Fruit fly (Drosophila melanogaster): ENCODE measurements around the gene CG10853.

CG10853 gene

dm6 chr3L:3909831-3910230 lies 37.9 kb upstream of the CG10853 start, which contains the start of gene mge:
TSS of gene mge (minus strand) at chr3L:3909931.
- TF ChIP-seq CG1602 (GFP tag; optimal IDR thresholded peaks at IDR 0.05) (no peak), peb (GFP tag; IDR thresholded peaks at IDR 0.05) (no peak), MBD-R2 (GFP tag; IDR thresholded peaks at IDR 0.05) (no peak), gem (tag; optimal IDR thresholded peaks at IDR 0.05) (no peak), fd102C (GFP tag; optimal IDR thresholded peaks at IDR 0.05) (no peak), CG8359 (GFP tag; optimal IDR thresholded peaks at IDR 0.05; ENCODE audit: borderline replicate concordance) (no peak), Dek (tag; optimal IDR thresholded peaks at IDR 0.05) (no peak), Ets65A (GFP tag) (no peak), Neu2 (GFP tag; optimal IDR thresholded peaks at IDR 0.05; ENCODE audit: borderline replicate concordance) (no peak), CTCF (GFP tag; optimal IDR thresholded peaks at IDR 0.05) (no peak), CG43689 (GFP tag; IDR thresholded peaks at IDR 0.05) (no peak), ro (GFP tag; IDR thresholded peaks at IDR 0.05) (no peak), BEAF-32 (GFP tag; optimal IDR thresholded peaks at IDR 0.05) (no peak), hb (GFP tag; IDR thresholded peaks at IDR 0.05; ENCODE audit: partially characterized antibody) (no peak), zfh2 (GFP tag; optimal IDR thresholded peaks at IDR 0.05) (no peak), Stat92E (GFP tag; optimal IDR thresholded peaks at IDR 0.05) (no peak), CG15011 (GFP tag; optimal IDR thresholded peaks at IDR 0.05) (no peak), CHES-1-like (GFP tag; optimal IDR thresholded peaks at IDR 0.05) (no peak), tgo (GFP tag; IDR thresholded peaks at IDR 0.05) (no peak), CG7357 (GFP tag; IDR thresholded peaks at IDR 0.05) (no peak)

dm6 chr3L:3912134-3912533 lies 35.6 kb upstream of the CG10853 start:
- TF ChIP-seq CG15601 (tag; optimal IDR thresholded peaks at IDR 0.05) (no peak), sens (GFP tag) (peak; percentile 15), sr (GFP tag; IDR thresholded peaks at IDR 0.05) (no peak), Ets65A (GFP tag) (peak; percentile 92), Lhr (GFP tag; optimal IDR thresholded peaks at IDR 0.05) (no peak), otp (GFP tag; IDR thresholded peaks at IDR 0.05) (no peak), Gsc (GFP tag; IDR thresholded peaks at IDR 0.05) (no peak), wor (GFP tag; IDR thresholded peaks at IDR 0.05) (no peak), Rfx (GFP tag; IDR thresholded peaks at IDR 0.05) (no peak), Awh (GFP tag; IDR thresholded peaks at IDR 0.05) (no peak), CG3407 (GFP tag; optimal IDR thresholded peaks at IDR 0.05) (no peak), Oaz (GFP tag; IDR thresholded peaks at IDR 0.05) (no peak), sob (GFP tag; IDR thresholded peaks at IDR 0.05) (0 out of 2 replicates have a peak, but pooled peaks have one; percentile 13), CG33213 (GFP tag; optimal IDR thresholded peaks at IDR 0.05) (no peak), CG4707 (GFP tag; optimal IDR thresholded peaks at IDR 0.05) (no peak), ab (GFP tag; optimal IDR thresholded peaks at IDR 0.05) (no peak), CG31365 (tag; optimal IDR thresholded peaks at IDR 0.05) (no peak), CG6854 (GFP tag; optimal IDR thresholded peaks at IDR 0.05) (no peak), nmo (GFP tag; optimal IDR thresholded peaks at IDR 0.05) (no peak), CG31388 (GFP tag; optimal IDR thresholded peaks at IDR 0.05) (no peak), emc (GFP tag; optimal IDR thresholded peaks at IDR 0.05) (no peak), CG11093 (GFP tag; IDR thresholded peaks at IDR 0.05) (no peak), CG10565 (GFP tag; optimal IDR thresholded peaks at IDR 0.05) (no peak), CG17802 (tag; optimal IDR thresholded peaks at IDR 0.05) (no peak), CG7372 (GFP tag; IDR thresholded peaks at IDR 0.05) (peak; percentile 76), CG33557 (GFP tag; optimal IDR thresholded peaks at IDR 0.05) (no peak), ap (GFP tag; IDR thresholded peaks at IDR 0.05) (no peak), salm (tag; optimal IDR thresholded peaks at IDR 0.05) (no peak), CG9609 (GFP tag; optimal IDR thresholded peaks at IDR 0.05) (no peak)
